Fruit fly (Drosophila melanogaster) whole organism: ENCODE results near the gene CG15169.

Experiments
- Dll ChIP-seq: fragments of >200 bp; optimal IDR thresholded peaks from 2 replicates; lab custom pipeline; 2017
- EcR ChIP-seq, 2 experiments: fragments of >200 bp; optimal IDR thresholded peaks; 2 replicates each; lab custom pipeline; 2017; ENCODE audit warnings: missing biosample characterization in 2 of 2, missing genetic modification characterization in 2 of 2, missing genetic modification reagents in 2 of 2
- pan ChIP-seq: fragments of >200 bp; optimal IDR thresholded peaks from 2 replicates; lab custom pipeline; 2017
- psq ChIP-seq: fragments of >200 bp; optimal IDR thresholded peaks from 2 replicates; lab custom pipeline; 2017

DNA sequence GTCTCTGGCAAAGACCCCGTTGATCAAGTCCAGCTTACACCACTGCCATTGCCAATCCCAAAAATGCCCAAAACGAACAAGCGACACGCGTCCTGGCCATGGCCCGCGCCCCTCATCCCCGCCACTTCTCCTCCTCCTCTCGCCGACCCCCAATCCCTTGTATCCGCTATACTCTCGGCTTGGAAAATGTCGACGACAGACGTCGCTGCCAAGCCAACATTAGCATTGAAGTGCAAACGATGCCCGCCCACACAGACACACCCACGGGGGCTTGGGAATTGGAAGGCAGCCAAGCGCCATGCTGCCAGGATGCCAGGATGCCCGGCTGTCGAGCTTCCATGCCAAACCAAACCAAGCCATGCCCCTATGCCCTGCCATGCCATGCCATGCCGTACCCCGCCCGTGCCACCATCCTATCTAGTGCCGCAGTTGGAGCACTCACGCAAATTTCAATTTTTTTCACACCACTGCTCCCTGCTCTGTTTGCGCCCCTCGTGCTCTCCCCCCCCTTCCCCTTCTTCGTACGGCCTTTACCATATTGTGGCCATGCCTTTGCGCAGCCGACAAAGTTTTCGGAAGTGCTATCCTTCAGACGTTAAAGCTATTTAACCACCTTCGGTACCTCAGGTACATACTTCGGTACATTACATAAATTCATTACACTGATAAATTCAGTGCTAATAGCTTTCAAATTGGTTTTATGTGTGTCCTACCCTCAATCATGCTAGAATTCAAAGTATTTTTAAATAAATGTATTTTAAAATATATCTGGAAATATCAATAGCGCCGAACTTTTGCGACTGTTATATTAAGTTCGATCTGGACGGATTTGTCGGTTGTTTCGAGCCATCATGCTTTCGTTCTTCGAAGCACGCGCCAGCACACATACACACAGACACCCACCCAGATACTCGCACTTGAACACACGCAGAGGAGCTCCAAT, 30.7 kb downstream of the CG15169 start:
- TF ChIP-seq pan (lab: Kevin White, UChicago) (no peak), EcR (GFP tag; optimal IDR thresholded peaks at IDR 0.05; lab: Kevin White, UChicago) (no peak), Dll (no peak), psq (lab: Kevin White, UChicago) (no peak)
